Fruit fly (Drosophila melanogaster) whole organism, embryonic: ENCODE measurements around the gene Dhod.

ENCODE experiments used
- Abd-B ChIP-seq: fragments of 200-800 bp; sonication (Bioruptor generic); optimal IDR thresholded peaks from 2 replicates; lab custom pipeline; 2018; ENCODE audit warnings: missing biosample characterization, mild to moderate bottlenecking, missing genetic modification characterization, moderate library complexity
- Atf-2 ChIP-seq: fragments of 200-800 bp; sonication (Bioruptor generic); optimal IDR thresholded peaks from 2 replicates; lab custom pipeline; 2016; ENCODE audit warnings: missing biosample characterization, missing genetic modification characterization
- Atf3 ChIP-seq: fragments of 200-800 bp; sonication (Bioruptor generic); optimal IDR thresholded peaks from 3 replicates; lab custom pipeline; 2016; ENCODE audit warnings: missing biosample characterization, missing genetic modification characterization
- Bteb2 ChIP-seq: fragments of 200-800 bp; sonication (Bioruptor generic); optimal IDR thresholded peaks from 2 replicates; lab custom pipeline; 2016; ENCODE audit warnings: missing biosample characterization, missing genetic modification characterization
- CG10462 ChIP-seq: fragments of 200-800 bp; sonication (Bioruptor generic); optimal IDR thresholded peaks from 2 replicates; lab custom pipeline; 2016; ENCODE audit warnings: missing biosample characterization, missing genetic modification characterization
- CG10654 ChIP-seq: fragments of 200-800 bp; sonication (Bioruptor generic); optimal IDR thresholded peaks from 2 replicates; lab custom pipeline; 2016; ENCODE audit warnings: missing biosample characterization, missing genetic modification characterization
- CG11247 ChIP-seq: fragments of 200-800 bp; sonication (Bioruptor generic); IDR thresholded peaks from 2 replicates; pipeline ENCODE4 v1.3.6; 2022; ENCODE audit warnings: missing biosample characterization, missing genetic modification characterization
- CG11695 ChIP-seq: fragments of 200-800 bp; sonication (Bioruptor generic); IDR thresholded peaks from 3 replicates; pipeline ENCODE4 v1.3.6; 2022; ENCODE audit warnings: missing biosample characterization, missing genetic modification characterization
- CG17612 ChIP-seq: fragments of 200-800 bp; sonication (Bioruptor generic); IDR thresholded peaks from 2 replicates; pipeline ENCODE4 v1.3.6; 2022; ENCODE audit warnings: missing biosample characterization, missing genetic modification characterization
- CG1832 ChIP-seq: fragments of 200-800 bp; sonication (Bioruptor generic); optimal IDR thresholded peaks from 2 replicates; lab custom pipeline; 2017; ENCODE audit warnings: missing biosample characterization, mild to moderate bottlenecking, missing genetic modification characterization, inconsistent platforms
- CG18599 ChIP-seq: fragments of 200-800 bp; sonication (Bioruptor generic); optimal IDR thresholded peaks from 3 replicates; lab custom pipeline; 2017; ENCODE audit warnings: missing biosample characterization, missing genetic modification characterization, mild to moderate bottlenecking, moderate library complexity, missing genetic modification reagents
- CG2202 ChIP-seq: fragments of 200-800 bp; sonication (Bioruptor generic); optimal IDR thresholded peaks from 2 replicates; lab custom pipeline; 2018; ENCODE audit warnings: missing biosample characterization, mild to moderate bottlenecking, missing genetic modification characterization
- CG33557 ChIP-seq: fragments of 200-800 bp; sonication (Bioruptor generic); optimal IDR thresholded peaks from 2 replicates; lab custom pipeline; 2019; ENCODE audit warnings: missing biosample characterization, mild to moderate bottlenecking, missing genetic modification characterization, moderate library complexity
- CG42726 ChIP-seq: fragments of 200-800 bp; sonication (Bioruptor generic); IDR thresholded peaks from 2 replicates; pipeline ENCODE4 v1.3.6; 2022; ENCODE audit warnings: missing biosample characterization, missing genetic modification characterization; ENCODE audit not compliant: partially characterized antibody
- CG4617 ChIP-seq: fragments of 200-800 bp; sonication (Bioruptor generic); optimal IDR thresholded peaks from 3 replicates; lab custom pipeline; 2016; ENCODE audit warnings: missing biosample characterization, missing genetic modification characterization, borderline replicate concordance
- CG4707 ChIP-seq: fragments of 200-800 bp; sonication (Bioruptor generic); optimal IDR thresholded peaks from 2 replicates; lab custom pipeline; 2018; ENCODE audit warnings: missing biosample characterization, mild to moderate bottlenecking, missing genetic modification characterization, moderate library complexity
- CG4820 ChIP-seq: fragments of 200-800 bp; sonication (Bioruptor generic); optimal IDR thresholded peaks from 3 replicates; lab custom pipeline; 2016; ENCODE audit warnings: missing biosample characterization, missing genetic modification characterization
- CG7271 ChIP-seq: fragments of 200-800 bp; sonication (Bioruptor generic); optimal IDR thresholded peaks from 2 replicates; lab custom pipeline; 2018; ENCODE audit warnings: missing biosample characterization, mild to moderate bottlenecking, missing genetic modification characterization, moderate library complexity
- CG8089 ChIP-seq: fragments of 200-800 bp; sonication (Bioruptor generic); optimal IDR thresholded peaks from 3 replicates; lab custom pipeline; 2016; ENCODE audit warnings: missing biosample characterization, missing genetic modification characterization
- CG8290 ChIP-seq, 3 experiments: fragments of 200-800 bp; sonication (Bioruptor generic); optimal IDR thresholded peaks; 2 replicates each; lab custom pipeline; 2016 to 2019; ENCODE audit warnings: missing biosample characterization in 3 of 3, missing genetic modification characterization in 3 of 3, mild to moderate bottlenecking in 2 of 3, moderate library complexity in 1 of 3
- CG9797 ChIP-seq: fragments of 200-800 bp; sonication (Bioruptor generic); optimal IDR thresholded peaks from 3 replicates; lab custom pipeline; 2018; ENCODE audit warnings: missing biosample characterization, mild to moderate bottlenecking, missing genetic modification characterization
- CTCF ChIP-seq: fragments of 200-800 bp; sonication (Bioruptor generic); optimal IDR thresholded peaks from 2 replicates; lab custom pipeline; 2017; ENCODE audit warnings: missing biosample characterization, mild to moderate bottlenecking, missing genetic modification characterization, moderate library complexity
- Dad ChIP-seq: fragments of 200-800 bp; sonication (Bioruptor generic); optimal IDR thresholded peaks from 3 replicates; lab custom pipeline; 2016; ENCODE audit warnings: missing biosample characterization, missing genetic modification characterization
- Dip3 ChIP-seq: fragments of 200-800 bp; sonication (Bioruptor generic); optimal IDR thresholded peaks from 3 replicates; lab custom pipeline; 2016; ENCODE audit warnings: missing biosample characterization, missing genetic modification characterization
- Gug ChIP-seq: fragments of 200-800 bp; sonication (Bioruptor generic); IDR thresholded peaks from 4 replicates; pipeline ENCODE4 v1.3.6; 2022; ENCODE audit warnings: missing biosample characterization, missing genetic modification characterization
- HLH3B ChIP-seq: fragments of 200-800 bp; sonication (Bioruptor generic); IDR thresholded peaks from 2 replicates; pipeline ENCODE4 v1.3.6; 2022; ENCODE audit warnings: missing biosample characterization, missing genetic modification characterization
- Lhr ChIP-seq: fragments of 200-800 bp; sonication (Bioruptor generic); optimal IDR thresholded peaks from 3 replicates; lab custom pipeline; 2017; ENCODE audit warnings: mild to moderate bottlenecking, missing biosample characterization, missing genetic modification reagents, missing genetic modification characterization
- Meics ChIP-seq: fragments of 200-800 bp; sonication (Bioruptor generic); optimal IDR thresholded peaks from 2 replicates; lab custom pipeline; 2017; ENCODE audit warnings: missing biosample characterization, mild to moderate bottlenecking, missing genetic modification characterization
- NfI ChIP-seq: fragments of 200-800 bp; sonication (Bioruptor generic); optimal IDR thresholded peaks from 3 replicates; lab custom pipeline; 2018; ENCODE audit warnings: missing biosample characterization, mild to moderate bottlenecking, missing genetic modification characterization, moderate library complexity
- Ravus ChIP-seq: fragments of 200-800 bp; sonication (Bioruptor generic); IDR thresholded peaks from 2 replicates; pipeline ENCODE4 v1.3.6; 2022; ENCODE audit warnings: missing biosample characterization, missing genetic modification characterization
- Ssrp ChIP-seq: fragments of 200-800 bp; sonication (Bioruptor generic); optimal IDR thresholded peaks from 2 replicates; lab custom pipeline; 2018; ENCODE audit warnings: missing biosample characterization, mild to moderate bottlenecking, missing genetic modification characterization, moderate library complexity
- Vsx1 ChIP-seq: fragments of 200-800 bp; sonication (Bioruptor generic); optimal IDR thresholded peaks from 2 replicates; lab custom pipeline; 2017; ENCODE audit warnings: missing biosample characterization, mild to moderate bottlenecking, missing genetic modification characterization, missing genetic modification reagents
- btn ChIP-seq: fragments of 200-800 bp; sonication (Bioruptor generic); optimal IDR thresholded peaks from 2 replicates; lab custom pipeline; 2016; ENCODE audit warnings: missing biosample characterization, missing genetic modification characterization
- chn ChIP-seq: fragments of 200-800 bp; sonication (Bioruptor generic); optimal IDR thresholded peaks from 2 replicates; lab custom pipeline; 2016; ENCODE audit warnings: missing biosample characterization, missing genetic modification characterization
- cwo ChIP-seq: fragments of 200-800 bp; sonication (Bioruptor generic); optimal IDR thresholded peaks from 3 replicates; lab custom pipeline; 2017; ENCODE audit warnings: missing biosample characterization, missing genetic modification characterization, mild to moderate bottlenecking, moderate library complexity, missing genetic modification reagents
- fd64A ChIP-seq: fragments of 200-800 bp; sonication (Bioruptor generic); optimal IDR thresholded peaks from 3 replicates; lab custom pipeline; 2018; ENCODE audit warnings: missing biosample characterization, mild to moderate bottlenecking, missing genetic modification characterization
- h ChIP-seq: fragments of >200 bp; optimal IDR thresholded peaks from 2 replicates; lab custom pipeline; 2017
- hb ChIP-seq: fragments of 200-800 bp; sonication (Bioruptor generic); IDR thresholded peaks from 3 replicates; pipeline ENCODE4 v1.3.6; 2022; ENCODE audit warnings: missing biosample characterization, missing genetic modification characterization; ENCODE audit not compliant: partially characterized antibody
- nau ChIP-seq: fragments of 200-800 bp; sonication (Bioruptor generic); optimal IDR thresholded peaks from 3 replicates; lab custom pipeline; 2017; ENCODE audit warnings: missing biosample characterization, mild to moderate bottlenecking, missing genetic modification characterization, missing genetic modification reagents
- otp ChIP-seq: fragments of 200-800 bp; sonication (Bioruptor generic); IDR thresholded peaks from 3 replicates; pipeline ENCODE4, ENCODE4 v1.3.6; 2022; ENCODE audit warnings: missing biosample characterization, missing genetic modification characterization
- pfk ChIP-seq: fragments of 200-800 bp; sonication (Bioruptor generic); optimal IDR thresholded peaks from 2 replicates; lab custom pipeline; 2018; ENCODE audit warnings: missing biosample characterization, mild to moderate bottlenecking, missing genetic modification characterization, moderate library complexity
- pros ChIP-seq: fragments of 200-800 bp; sonication (Bioruptor generic); optimal IDR thresholded peaks from 3 replicates; lab custom pipeline; 2019; ENCODE audit warnings: missing biosample characterization, mild to moderate bottlenecking, missing genetic modification characterization, moderate library complexity
- psq ChIP-seq: fragments of 200-800 bp; sonication (Bioruptor generic); optimal IDR thresholded peaks from 2 replicates; lab custom pipeline; 2017; ENCODE audit warnings: missing biosample characterization, missing genetic modification characterization
- ro ChIP-seq: fragments of 200-800 bp; sonication (Bioruptor generic); IDR thresholded peaks from 2 replicates; pipeline ENCODE4 v1.3.6; 2022; ENCODE audit warnings: missing biosample characterization, missing genetic modification characterization
- row ChIP-seq: fragments of 200-800 bp; sonication (Bioruptor generic); IDR thresholded peaks from 3 replicates; pipeline ENCODE4 v1.3.6; 2022; ENCODE audit warnings: missing biosample characterization, missing genetic modification characterization
- sc ChIP-seq, 3 experiments: fragments of >200 bp in 2 of 3; fragments of 200-800 bp in 1 of 3; sonication (Bioruptor generic) in 1 of 3; optimal IDR thresholded peaks; 2 replicates in 2 of 3; 3 replicates in 1 of 3; lab custom pipeline; 2017; ENCODE audit warnings: mild to moderate bottlenecking in 1 of 3, missing biosample characterization in 1 of 3, missing genetic modification characterization in 1 of 3, missing genetic modification reagents in 1 of 3
- sd ChIP-seq: fragments of 200-800 bp; sonication (Bioruptor generic); optimal IDR thresholded peaks from 3 replicates; lab custom pipeline; 2018; ENCODE audit warnings: missing biosample characterization, mild to moderate bottlenecking, missing genetic modification characterization, moderate library complexity
- slbo ChIP-seq: fragments of 200-800 bp; sonication (Bioruptor generic); IDR thresholded peaks from 2 replicates; pipeline ENCODE4 v1.3.6; 2022; ENCODE audit warnings: missing biosample characterization, missing genetic modification characterization
- stc ChIP-seq: fragments of 200-800 bp; sonication (Bioruptor generic); IDR thresholded peaks from 2 replicates; pipeline ENCODE4 v1.3.6; 2022; ENCODE audit warnings: missing biosample characterization, missing genetic modification characterization
- tap ChIP-seq: fragments of 200-800 bp; optimal IDR thresholded peaks from 3 replicates; lab custom pipeline; 2019; ENCODE audit warnings: missing biosample characterization, mild to moderate bottlenecking, missing genetic modification characterization, moderate library complexity

Dhod gene

dm6 chr3R:8650741-8651140 is 2.0 kb downstream of the Dhod start, which contains the start of the genes Mkk4 and SLIRP2:
TSS of gene Mkk4 (minus strand) at chr3R:8650796.
TSS of gene SLIRP2 (plus strand) at chr3R:8651084.
- TF ChIP-seq CG33557 (peak; percentile 99), CG10654 (GFP tag; lab: Kevin White, UChicago) (peak; percentile 99), Ssrp (tag; lab: Kevin White, UChicago) (peak; percentile 99), HLH3B (GFP tag; lab: Robert Waterston, UW) (peak; percentile 99), CG42726 (GFP tag; lab: Robert Waterston, UW) (peak; percentile 85), row (GFP tag; lab: Robert Waterston, UW) (peak; percentile 100), h (lab: Kevin White, UChicago) (no peak), CG4820 (GFP tag; lab: Kevin White, UChicago) (peak; percentile 99), stc (peak; percentile 99), Bteb2 (GFP tag; lab: Kevin White, UChicago) (peak; percentile 99), CG8089 (peak; percentile 99), CG18599 (GFP tag; lab: Kevin White, UChicago) (peak; percentile 99), Dad (peak; percentile 99), ro (peak; percentile 97), cwo (GFP tag; lab: Kevin White, UChicago) (peak; percentile 95), CG2202 (tag; lab: Kevin White, UChicago) (peak; percentile 98), fd64A (GFP tag; lab: Kevin White, UChicago) (peak; percentile 92), slbo (GFP tag; lab: Robert Waterston, UW) (peak; percentile 99), Meics (peak; percentile 98), psq (GFP tag; lab: Kevin White, UChicago) (peak; percentile 96), CG4617 (GFP tag; lab: Kevin White, UChicago) (peak; percentile 99), Lhr (GFP tag; lab: Kevin White, UChicago) (peak; percentile 97), hb (GFP tag; lab: Robert Waterston, UW) (peak; percentile 91), Ravus (peak; percentile 97), CG11695 (peak; percentile 99), CG7271 (tag; lab: Kevin White, UChicago) (peak; percentile 97), Abd-B (GFP tag; lab: Kevin White, UChicago) (peak; percentile 99), tap (tag; lab: Kevin White, UChicago) (peak; percentile 98), pfk (GFP tag; lab: Kevin White, UChicago) (peak; percentile 69), Dip3 (GFP tag; lab: Kevin White, UChicago) (peak; percentile 99), sc (optimal IDR thresholded peaks at IDR 0.05; lab: Kevin White, UChicago) (no peak), sc (GFP tag; optimal IDR thresholded peaks at IDR 0.05; lab: Kevin White, UChicago) (peak; percentile 98), Atf3 (GFP tag; lab: Kevin White, UChicago) (peak; percentile 99), Gug (GFP tag; lab: Robert Waterston, UW) (peak; percentile 98), CTCF (GFP tag; lab: Kevin White, UChicago) (peak; percentile 75), btn (GFP tag; lab: Kevin White, UChicago) (peak; percentile 97), CG1832 (GFP tag; lab: Kevin White, UChicago) (no peak), CG9797 (peak; percentile 64), NfI (GFP tag; lab: Kevin White, UChicago) (peak; percentile 99), chn (GFP tag; lab: Kevin White, UChicago) (peak; percentile 99), sd (peak; percentile 95), Atf-2 (GFP tag; lab: Kevin White, UChicago) (peak; percentile 99), pros (peak; percentile 73), CG4707 (GFP tag; lab: Kevin White, UChicago) (peak; percentile 93), otp (GFP tag; lab: Robert Waterston, UW) (peak; percentile 99), Vsx1 (GFP tag; lab: Kevin White, UChicago) (peak; percentile 95), CG10462 (GFP tag; lab: Kevin White, UChicago) (peak; percentile 98), CG17612 (peak; percentile 98), CG8290 (GFP tag; optimal IDR thresholded peaks at IDR 0.05; lab: Kevin White, UChicago) (peak; percentile 97), CG8290 (tag; optimal IDR thresholded peaks at IDR 0.05; lab: Kevin White, UChicago) (peak; percentile 91 to 96), CG11247 (peak; percentile 99), nau (GFP tag; lab: Kevin White, UChicago) (peak; percentile 96)
